Worm (Caenorhabditis elegans) whole organism, midembryonic: ENCODE data around the gene D2024.4.
"Not testable (repeated sequence)": the region's sequence is repeated elsewhere in the genome, so short reads cannot be mapped to it uniquely, and the experiment has no call there.

Experiments
- T22C8.4 ChIP-seq: fragments of 200-800 bp; sonication (Bioruptor generic); IDR thresholded peaks from 2 replicates; pipeline ENCODE4 v1.3.6; 2022; ENCODE audit warnings: missing genetic modification characterization, missing compliant biosample characterization
- cog-1 ChIP-seq: sonication (generic microtip); optimal IDR thresholded peaks from 2 replicates; lab custom pipeline; 2016; ENCODE audit warnings: missing genetic modification characterization, missing compliant biosample characterization
- flt-1 ChIP-seq: fragments of 200-800 bp; sonication (Bioruptor generic); IDR thresholded peaks from 2 replicates; pipeline ENCODE4 v1.3.6; 2022; ENCODE audit warnings: missing genetic modification characterization, missing compliant biosample characterization
- klf-2 ChIP-seq: fragments of 200-800 bp; sonication (Bioruptor generic); conservative IDR thresholded peaks from 2 replicates; pipeline ENCODE4 v1.3.6; 2022; ENCODE audit warnings: missing genetic modification reagents, missing genetic modification characterization, missing compliant biosample characterization
- med-1 ChIP-seq: sonication (generic microtip); optimal IDR thresholded peaks from 2 replicates; lab custom pipeline; 2017; ENCODE audit warnings: missing genetic modification characterization, mild to moderate bottlenecking, missing compliant biosample characterization, antibody characterized with exemption, missing genetic modification reagents; ENCODE audit not compliant: insufficient read depth
- ref-1 ChIP-seq: fragments of 200-800 bp; sonication (Bioruptor generic); conservative IDR thresholded peaks from 2 replicates; pipeline ENCODE4 v1.3.6; 2022; ENCODE audit warnings: missing genetic modification reagents, missing genetic modification characterization, missing compliant biosample characterization
- tab-1 ChIP-seq: fragments of 200-800 bp; sonication (Bioruptor generic); IDR thresholded peaks from 2 replicates; pipeline ENCODE4 v1.3.6; 2022; ENCODE audit warnings: missing genetic modification characterization, missing compliant biosample characterization
- ztf-23 ChIP-seq: fragments of 200-800 bp; sonication (Bioruptor generic); IDR thresholded peaks from 2 replicates; pipeline ENCODE4 v1.3.6; 2022; ENCODE audit warnings: missing genetic modification reagents, missing genetic modification characterization, missing compliant biosample characterization
- ztf-29 ChIP-seq: fragments of 200-800 bp; sonication (Bioruptor generic); IDR thresholded peaks from 2 replicates; pipeline ENCODE4 v1.3.6; 2022; ENCODE audit warnings: missing genetic modification reagents, missing genetic modification characterization, missing compliant biosample characterization

The D2024.4 gene

DNA sequence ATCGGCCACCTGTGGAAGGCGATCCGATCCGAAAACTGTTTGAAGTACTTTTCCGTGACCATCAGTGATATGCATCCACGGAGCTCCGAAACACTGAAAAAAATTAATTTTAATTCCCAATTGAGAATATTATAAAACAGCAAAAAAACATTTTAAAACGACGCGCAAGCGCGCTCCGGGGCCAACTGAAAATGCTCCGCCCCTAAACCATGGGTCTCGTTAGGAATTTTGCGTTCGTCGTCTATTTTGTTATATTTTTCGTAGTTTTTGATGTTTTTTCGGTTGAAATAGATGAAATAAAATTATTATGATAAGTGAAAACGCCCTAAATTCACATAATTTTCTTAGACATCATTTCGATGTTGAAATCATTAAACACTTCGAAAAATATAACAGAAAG, 9.5 kb downstream of the D2024.4 start:
- TF ChIP-seq T22C8.4 (GFP tag; lab: Robert Waterston, UW) (no peak), tab-1 (GFP tag; lab: Robert Waterston, UW) (no peak), klf-2 (no peak), ref-1 (GFP tag; lab: Robert Waterston, UW) (no peak), flt-1 (GFP tag; lab: Robert Waterston, UW) (no peak), cog-1 (tag; lab: Kevin White, UChicago) (no peak), med-1 (no peak), ztf-23 (GFP tag; lab: Robert Waterston, UW) (no peak), ztf-29 (GFP tag; lab: Robert Waterston, UW) (no peak)

DNA sequence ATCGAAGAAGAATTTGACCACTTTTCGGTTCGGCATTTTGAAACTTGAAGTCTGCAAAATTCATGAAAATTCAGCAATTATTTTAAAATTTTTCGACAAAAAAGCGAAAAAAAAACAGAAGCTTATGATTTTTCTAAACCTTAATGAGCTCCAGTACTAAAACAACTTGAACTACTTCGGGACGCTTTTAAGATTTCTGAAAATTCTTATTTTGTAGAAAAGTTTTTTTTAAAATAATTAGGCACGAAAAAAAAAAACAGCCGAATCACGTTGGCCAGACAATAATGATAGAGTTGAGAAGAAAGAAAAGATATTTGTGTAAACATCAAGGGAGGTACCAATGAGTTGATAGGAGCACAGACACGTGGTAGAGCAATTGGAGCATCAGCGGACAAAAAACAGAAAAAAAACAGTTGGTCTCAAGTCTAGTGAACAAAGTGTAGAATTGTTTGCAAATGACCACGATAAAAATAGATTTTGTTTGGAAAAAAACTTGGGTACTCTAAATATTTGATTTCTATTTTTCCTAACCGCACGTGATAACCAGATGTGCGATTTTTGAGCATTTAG, 11.3 kb downstream of the D2024.4 start, which contains the start of gene gstk-2:
Gene gstk-2, minus strand, starts transcription at position 51 of the 570 bp plus-strand sequence.
- TF ChIP-seq cog-1 (tag; lab: Kevin White, UChicago) (no peak), ztf-29 (GFP tag; lab: Robert Waterston, UW) (no peak), klf-2 (no peak)

DNA sequence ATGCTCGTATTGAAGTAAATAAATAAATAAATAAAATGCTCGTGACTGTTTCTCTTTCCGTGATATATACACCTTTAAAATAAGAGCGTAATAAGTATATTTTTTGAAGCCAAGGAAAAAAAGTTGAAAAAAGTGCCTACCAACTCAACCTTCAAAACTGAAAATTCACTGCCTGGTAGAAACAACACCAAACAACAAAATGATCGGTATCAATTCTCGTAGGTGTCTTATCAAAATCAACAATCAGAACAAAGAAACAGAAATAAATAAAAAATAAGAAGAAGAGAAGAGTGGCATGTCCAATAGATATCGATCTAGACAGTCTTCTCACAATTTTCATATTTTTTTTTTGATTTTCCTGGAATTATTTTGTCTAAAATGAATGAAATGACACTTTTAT, 12.9 kb downstream of the D2024.4 start, which contains the start of gene afmd-1:
Gene afmd-1, plus strand, starts transcription at position 316 of the 400 bp plus-strand sequence.
- TF ChIP-seq klf-2 (no peak), ref-1 (GFP tag; lab: Robert Waterston, UW) (no peak), tab-1 (GFP tag; lab: Robert Waterston, UW) (no peak), T22C8.4 (GFP tag; lab: Robert Waterston, UW) (no peak), flt-1 (GFP tag; lab: Robert Waterston, UW) (no peak), med-1 (no peak), ztf-29 (GFP tag; lab: Robert Waterston, UW) (no peak)

DNA sequence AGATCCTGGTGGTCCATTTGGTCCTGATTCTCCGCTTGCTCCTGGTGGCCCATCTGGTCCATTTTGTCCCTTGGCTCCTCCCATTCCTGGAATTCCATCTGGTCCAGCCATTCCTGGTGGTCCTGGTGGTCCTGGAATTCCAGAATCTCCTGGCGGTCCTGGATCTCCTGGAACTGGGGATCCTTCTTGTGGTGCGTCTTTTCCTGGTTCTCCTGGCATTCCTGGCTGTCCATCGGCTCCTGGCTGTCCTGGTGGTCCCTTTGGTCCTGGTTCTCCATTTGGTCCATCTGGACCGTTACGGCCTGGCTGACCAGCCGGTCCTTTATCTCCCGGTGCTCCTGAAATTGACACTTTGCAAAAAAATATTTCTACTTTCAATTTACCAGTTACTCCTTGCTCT, 14.6 kb downstream of the D2024.4 start:
- TF ChIP-seq T22C8.4 (GFP tag; lab: Robert Waterston, UW): no peak
- no peak for TF ChIP-seq cog-1 (tag; lab: Kevin White, UChicago)
- TF ChIP-seq ztf-29 (GFP tag; lab: Robert Waterston, UW): no peak
- no peak for TF ChIP-seq klf-2
- no peak for TF ChIP-seq ref-1 (GFP tag; lab: Robert Waterston, UW)
- no peak for TF ChIP-seq med-1
- TF ChIP-seq flt-1 (GFP tag; lab: Robert Waterston, UW): no peak
- TF ChIP-seq tab-1 (GFP tag; lab: Robert Waterston, UW): no peak
- no peak for TF ChIP-seq ztf-23 (GFP tag; lab: Robert Waterston, UW)

DNA sequence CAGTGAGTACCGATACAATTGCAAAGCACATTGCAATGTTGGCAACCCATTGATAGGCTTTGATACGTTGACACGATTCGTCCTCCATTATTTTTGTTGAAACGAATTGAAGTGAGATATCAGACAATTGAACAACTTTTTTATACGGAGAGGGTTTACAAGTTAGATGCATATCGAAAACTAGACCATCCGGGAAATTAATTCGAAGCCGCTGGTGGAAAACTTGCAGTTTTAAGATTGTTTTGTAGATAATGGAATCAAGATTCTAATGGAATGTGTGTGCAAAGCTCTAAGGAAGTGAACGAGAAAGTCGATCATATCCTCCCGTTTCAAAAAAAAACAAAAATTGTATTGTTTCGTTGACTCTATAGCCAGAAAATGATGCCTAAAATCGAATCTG, 15.5 kb downstream of the D2024.4 start, which contains the start of gene col-114:
Gene col-114, minus strand, starts transcription at position 101 of the 400 bp plus-strand sequence.
- TF ChIP-seq tab-1 (GFP tag; lab: Robert Waterston, UW): no peak
- TF ChIP-seq cog-1 (tag; lab: Kevin White, UChicago): no peak
- TF ChIP-seq klf-2: no peak
- no peak for TF ChIP-seq ref-1 (GFP tag; lab: Robert Waterston, UW)
- TF ChIP-seq ztf-23 (GFP tag; lab: Robert Waterston, UW): no peak
- TF ChIP-seq flt-1 (GFP tag; lab: Robert Waterston, UW): no peak
- TF ChIP-seq ztf-29 (GFP tag; lab: Robert Waterston, UW): no peak
- no peak for TF ChIP-seq T22C8.4 (GFP tag; lab: Robert Waterston, UW)
- no peak for TF ChIP-seq med-1

DNA sequence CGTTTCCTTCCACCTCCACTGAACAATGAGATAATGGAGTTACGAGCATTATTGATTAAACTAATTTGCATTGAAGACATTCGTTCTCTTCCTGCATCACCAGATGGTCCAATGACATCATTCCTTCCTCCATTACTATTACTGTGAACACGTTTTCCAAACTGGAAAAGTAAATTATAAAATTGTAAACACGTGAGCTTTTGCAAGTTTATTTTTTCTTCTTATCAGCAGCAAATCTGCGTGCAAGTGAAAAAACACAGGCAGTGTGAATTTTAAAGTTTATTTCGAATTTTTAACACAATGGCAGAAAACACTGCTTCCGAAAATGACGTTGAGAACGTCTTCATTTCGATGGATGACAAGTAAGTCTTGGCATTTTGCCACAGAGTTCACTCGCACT, 16.2 kb downstream of the D2024.4 start, which contains the start of gene D2024.1:
Gene D2024.1, plus strand, starts transcription at position 301 of the 400 bp plus-strand sequence.
- not testable (repeated sequence) for TF ChIP-seq klf-2; tab-1 (GFP tag; lab: Robert Waterston, UW); T22C8.4 (GFP tag; lab: Robert Waterston, UW)

DNA sequence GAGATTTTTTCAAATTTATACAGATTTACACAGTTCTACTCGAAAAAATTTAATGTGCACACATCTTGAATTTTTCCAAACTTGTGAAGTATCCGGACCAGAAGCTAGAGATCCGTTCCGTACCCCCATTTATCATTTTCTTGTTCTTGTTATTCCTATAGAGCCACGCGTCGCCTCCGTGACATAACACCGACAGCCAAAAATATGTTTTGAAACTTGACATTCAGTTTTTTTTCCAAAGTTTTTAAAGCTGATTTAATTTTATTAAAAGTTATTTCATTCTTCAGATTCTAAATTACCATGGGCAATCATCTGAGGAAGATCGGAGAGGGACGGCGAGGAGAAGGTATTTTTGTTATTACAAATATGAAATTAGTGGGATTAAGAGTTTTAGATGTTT, 19.1 kb downstream of the D2024.4 start, which contains the start of gene D2024.18:
Gene D2024.18, plus strand, starts transcription at position 301 of the 400 bp plus-strand sequence.
- no peak for TF ChIP-seq cog-1 (tag; lab: Kevin White, UChicago)
- TF ChIP-seq T22C8.4 (GFP tag; lab: Robert Waterston, UW): no peak
- no peak for TF ChIP-seq klf-2
- TF ChIP-seq ztf-29 (GFP tag; lab: Robert Waterston, UW): no peak
- TF ChIP-seq tab-1 (GFP tag; lab: Robert Waterston, UW): no peak
- no peak for TF ChIP-seq ztf-23 (GFP tag; lab: Robert Waterston, UW)
- no peak for TF ChIP-seq flt-1 (GFP tag; lab: Robert Waterston, UW)
- TF ChIP-seq med-1: no peak
- TF ChIP-seq ref-1 (GFP tag; lab: Robert Waterston, UW): no peak

DNA sequence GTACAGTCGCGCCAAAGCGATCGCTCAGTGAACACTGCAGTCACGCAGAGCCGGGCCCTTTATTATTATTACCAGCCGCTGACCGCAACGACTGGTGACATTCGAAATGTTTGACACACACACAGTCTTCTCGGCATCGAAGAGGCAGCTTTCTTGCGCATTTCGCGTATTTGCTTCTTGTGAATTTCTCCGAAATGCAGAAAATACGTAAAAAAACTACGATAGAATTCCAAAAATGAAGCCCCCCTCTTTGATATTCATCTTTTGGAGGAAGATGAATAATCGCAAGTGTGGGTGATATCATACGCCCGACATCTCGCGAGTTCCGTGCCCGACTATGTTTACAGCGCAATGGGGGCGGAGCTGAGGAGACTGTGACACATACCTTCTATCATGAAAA, 22.2 kb downstream of the D2024.4 start:
- TF ChIP-seq med-1 (no peak), T22C8.4 (GFP tag; lab: Robert Waterston, UW) (no peak), ref-1 (GFP tag; lab: Robert Waterston, UW) (no peak), cog-1 (tag; lab: Kevin White, UChicago) (no peak), flt-1 (GFP tag; lab: Robert Waterston, UW) (no peak), ztf-29 (GFP tag; lab: Robert Waterston, UW) (no peak), ztf-23 (GFP tag; lab: Robert Waterston, UW) (no peak), klf-2 (no peak), tab-1 (GFP tag; lab: Robert Waterston, UW) (no peak)

DNA sequence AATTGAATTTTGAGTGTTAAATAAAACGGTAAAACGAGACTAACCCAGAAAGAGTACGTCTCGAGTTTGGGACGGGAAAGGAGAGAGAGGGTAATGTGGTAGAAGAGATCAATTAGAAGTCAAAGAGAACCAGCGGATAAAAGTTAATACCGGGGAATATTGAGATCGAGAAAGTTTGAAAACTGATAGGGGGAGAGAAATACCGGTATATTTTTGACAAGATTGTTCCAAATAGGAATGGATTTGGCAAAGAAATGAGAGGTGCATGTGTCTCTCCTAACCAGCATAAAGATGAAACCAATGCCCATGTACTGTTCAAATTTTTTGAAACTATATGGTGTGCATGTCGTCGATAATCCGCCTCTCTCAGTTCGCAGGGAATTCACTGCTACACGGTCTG, 23.7 kb downstream of the D2024.4 start, which contains the start of gene C06E4.5:
Gene C06E4.5, plus strand, starts transcription at position 301 of the 400 bp plus-strand sequence.
- TF ChIP-seq ztf-23 (GFP tag; lab: Robert Waterston, UW); T22C8.4 (GFP tag; lab: Robert Waterston, UW); med-1: not testable (repeated sequence)

DNA sequence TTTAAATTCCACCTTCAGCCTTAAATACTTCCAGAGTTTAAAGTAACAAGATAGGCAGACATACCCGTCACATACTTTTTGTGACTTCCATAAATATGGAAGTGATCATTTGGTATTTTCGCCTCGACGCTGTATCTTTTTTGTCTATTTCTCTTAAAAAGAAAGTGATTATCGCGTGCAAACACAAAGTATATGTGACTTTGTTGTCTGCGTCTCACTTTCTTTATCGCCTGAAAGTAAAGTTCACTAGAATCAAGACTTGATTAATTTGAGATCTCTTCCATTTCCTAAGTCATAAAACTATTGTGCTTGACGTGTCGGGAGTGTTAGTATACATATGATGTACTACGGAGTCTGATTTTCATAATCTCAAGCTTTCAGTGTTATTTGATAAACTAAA, 27.2 kb downstream of the D2024.4 start, which contains the start of gene C06E4.6:
Gene C06E4.6, minus strand, starts transcription at position 51 of the 400 bp plus-strand sequence.
- no peak for TF ChIP-seq tab-1 (GFP tag; lab: Robert Waterston, UW)
